Fruit fly (Drosophila melanogaster): ENCODE data around the gene Gel.

DNA sequence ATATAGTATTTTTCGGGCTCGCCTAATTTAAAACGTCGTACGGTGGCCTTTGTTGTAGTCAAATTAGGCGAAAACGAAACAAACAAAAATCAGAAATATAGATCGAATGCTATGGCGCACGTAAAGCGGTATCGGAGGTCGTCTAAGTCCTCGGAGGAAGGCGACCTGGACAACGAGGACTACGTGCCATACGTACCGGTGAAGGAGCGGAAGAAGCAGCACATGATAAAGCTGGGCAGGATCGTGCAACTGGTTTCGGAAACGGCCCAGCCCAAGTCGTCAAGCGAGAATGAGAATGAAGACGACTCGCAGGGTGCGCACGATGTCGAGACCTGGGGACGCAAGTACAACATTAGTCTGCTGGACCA is 2.0 kb upstream of the Gel start, which contains the start of gene abs:
- TF ChIP-seq CG8478 (optimal IDR thresholded peaks at IDR 0.05) (no peak), CTCF (optimal IDR thresholded peaks at IDR 0.05) (no peak)

All from S2 (cell line).